Fruit fly (Drosophila melanogaster) whole organism, embryonic: ENCODE measurements around the gene Gmppb.

Experiments
- Ada2b ChIP-seq: fragments of 200-800 bp; sonication (Bioruptor generic); IDR thresholded peaks from 2 replicates; pipeline ENCODE4 v1.3.6; 2022; ENCODE audit warnings: missing biosample characterization, missing genetic modification characterization
- Blimp-1 ChIP-seq: fragments of 200-800 bp; sonication (Bioruptor generic); optimal IDR thresholded peaks from 3 replicates; lab custom pipeline; 2018; ENCODE audit warnings: missing biosample characterization, missing genetic modification characterization, mild to moderate bottlenecking, moderate library complexity, missing genetic modification reagents
- CG10209 ChIP-seq: fragments of 200-800 bp; sonication (Bioruptor generic); optimal IDR thresholded peaks from 3 replicates; lab custom pipeline; 2017; ENCODE audit warnings: missing biosample characterization, mild to moderate bottlenecking, missing genetic modification characterization, missing genetic modification reagents
- CG1024 ChIP-seq: fragments of 200-800 bp; sonication (Bioruptor generic); IDR thresholded peaks from 2 replicates; pipeline ENCODE4 v1.3.6; 2022; ENCODE audit warnings: missing biosample characterization, missing genetic modification characterization
- CG10431 ChIP-seq: fragments of 200-800 bp; sonication (Bioruptor generic); optimal IDR thresholded peaks from 3 replicates; lab custom pipeline; 2018; ENCODE audit warnings: missing biosample characterization, mild to moderate bottlenecking, missing genetic modification characterization
- CG13123 ChIP-seq: fragments of 200-800 bp; sonication (Bioruptor generic); optimal IDR thresholded peaks from 2 replicates; lab custom pipeline; 2016; ENCODE audit warnings: missing biosample characterization, missing genetic modification characterization
- CG13296 ChIP-seq: fragments of 200-800 bp; sonication (Bioruptor generic); optimal IDR thresholded peaks from 3 replicates; lab custom pipeline; 2018; ENCODE audit warnings: missing biosample characterization, mild to moderate bottlenecking, missing genetic modification characterization
- CG13775 ChIP-seq: fragments of 200-800 bp; sonication (Bioruptor generic); optimal IDR thresholded peaks from 3 replicates; lab custom pipeline; 2017; ENCODE audit warnings: missing biosample characterization, mild to moderate bottlenecking, missing genetic modification characterization
- CG16813 ChIP-seq: fragments of 200-800 bp; sonication (Bioruptor generic); IDR thresholded peaks from 3 replicates; pipeline ENCODE4 v1.3.6; 2022; ENCODE audit warnings: missing biosample characterization, missing genetic modification characterization; ENCODE audit not compliant: partially characterized antibody
- CG17568 ChIP-seq: fragments of 200-800 bp; sonication (Bioruptor generic); optimal IDR thresholded peaks from 2 replicates; lab custom pipeline; 2018; ENCODE audit warnings: missing biosample characterization, mild to moderate bottlenecking, missing genetic modification characterization, moderate library complexity
- CG18599 ChIP-seq: fragments of 200-800 bp; sonication (Bioruptor generic); optimal IDR thresholded peaks from 3 replicates; lab custom pipeline; 2017; ENCODE audit warnings: missing biosample characterization, missing genetic modification characterization, mild to moderate bottlenecking, moderate library complexity, missing genetic modification reagents
- CG31224 ChIP-seq: fragments of 200-800 bp; sonication (Bioruptor generic); IDR thresholded peaks from 2 replicates; pipeline ENCODE4 v1.3.6; 2022; ENCODE audit warnings: missing biosample characterization, missing genetic modification characterization
- CG31365 ChIP-seq: fragments of 200-800 bp; sonication (Bioruptor generic); optimal IDR thresholded peaks from 2 replicates; lab custom pipeline; 2018; ENCODE audit warnings: missing biosample characterization, mild to moderate bottlenecking, missing genetic modification characterization
- CG31388 ChIP-seq: fragments of 200-800 bp; sonication (Bioruptor generic); optimal IDR thresholded peaks from 2 replicates; lab custom pipeline; 2016; ENCODE audit warnings: missing biosample characterization, missing genetic modification characterization
- CG31441 ChIP-seq: fragments of 200-800 bp; sonication (Bioruptor generic); IDR thresholded peaks from 2 replicates; pipeline ENCODE4 v1.3.6; 2022; ENCODE audit warnings: missing biosample characterization, missing genetic modification characterization
- CG3281 ChIP-seq: fragments of 200-800 bp; sonication (Bioruptor generic); optimal IDR thresholded peaks from 3 replicates; lab custom pipeline; 2017; ENCODE audit warnings: missing biosample characterization, mild to moderate bottlenecking, missing genetic modification characterization
- CG6654 ChIP-seq: fragments of 200-800 bp; sonication (Bioruptor generic); optimal IDR thresholded peaks from 2 replicates; lab custom pipeline; 2017; ENCODE audit warnings: missing biosample characterization, mild to moderate bottlenecking, missing genetic modification characterization
- CG6791 ChIP-seq: fragments of 200-800 bp; sonication (Bioruptor generic); IDR thresholded peaks from 3 replicates; pipeline ENCODE4 v1.3.6; 2022; ENCODE audit warnings: missing biosample characterization, missing genetic modification characterization; ENCODE audit not compliant: partially characterized antibody
- CG7963 ChIP-seq: fragments of 200-800 bp; sonication (Bioruptor generic); IDR thresholded peaks from 3 replicates; pipeline ENCODE4 v1.3.6; 2022; ENCODE audit warnings: missing biosample characterization, missing genetic modification characterization; ENCODE audit not compliant: partially characterized antibody
- CG8089 ChIP-seq: fragments of 200-800 bp; sonication (Bioruptor generic); optimal IDR thresholded peaks from 3 replicates; lab custom pipeline; 2016; ENCODE audit warnings: missing biosample characterization, missing genetic modification characterization
- CG8290 ChIP-seq, 3 experiments: fragments of 200-800 bp; sonication (Bioruptor generic); optimal IDR thresholded peaks; 2 replicates each; lab custom pipeline; 2016 to 2019; ENCODE audit warnings: missing biosample characterization in 3 of 3, missing genetic modification characterization in 3 of 3, mild to moderate bottlenecking in 2 of 3, moderate library complexity in 1 of 3
- CG9609 ChIP-seq: fragments of 200-800 bp; sonication (Bioruptor generic); optimal IDR thresholded peaks from 3 replicates; lab custom pipeline; 2016; ENCODE audit warnings: missing biosample characterization, missing genetic modification characterization
- D19B ChIP-seq: fragments of 200-800 bp; sonication (Bioruptor generic); optimal IDR thresholded peaks from 2 replicates; lab custom pipeline; 2017; ENCODE audit warnings: missing biosample characterization, mild to moderate bottlenecking, missing genetic modification characterization
- Hand ChIP-seq: fragments of 200-800 bp; sonication (Bioruptor generic); optimal IDR thresholded peaks from 2 replicates; lab custom pipeline; 2017; ENCODE audit warnings: mild to moderate bottlenecking, missing biosample characterization, missing genetic modification reagents, missing genetic modification characterization
- Hr51 ChIP-seq, 2 experiments: fragments of 200-800 bp; sonication (Bioruptor generic); optimal IDR thresholded peaks; 2 replicates in 1 of 2; 3 replicates in 1 of 2; lab custom pipeline; 2016 to 2018; ENCODE audit warnings: missing biosample characterization in 2 of 2, missing genetic modification characterization in 2 of 2, mild to moderate bottlenecking in 1 of 2, moderate library complexity in 1 of 2
- MESR4 ChIP-seq: fragments of 200-800 bp; sonication (Bioruptor generic); optimal IDR thresholded peaks from 2 replicates; lab custom pipeline; 2018; ENCODE audit warnings: missing biosample characterization, mild to moderate bottlenecking, missing genetic modification characterization, moderate library complexity
- Mes4 ChIP-seq: fragments of 200-800 bp; sonication (Bioruptor generic); optimal IDR thresholded peaks from 2 replicates; lab custom pipeline; 2016; ENCODE audit warnings: missing biosample characterization, missing genetic modification characterization
- Mrtf ChIP-seq: fragments of 200-800 bp; sonication (Bioruptor generic); IDR thresholded peaks from 3 replicates; pipeline ENCODE4 v1.3.6; 2022; ENCODE audit warnings: missing biosample characterization, missing genetic modification characterization
- Ssrp ChIP-seq: fragments of 200-800 bp; sonication (Bioruptor generic); optimal IDR thresholded peaks from 2 replicates; lab custom pipeline; 2018; ENCODE audit warnings: missing biosample characterization, mild to moderate bottlenecking, missing genetic modification characterization, moderate library complexity
- Trl ChIP-seq, 3 experiments: fragments of >200 bp in 2 of 3; fragments of 200-800 bp in 1 of 3; sonication (Bioruptor generic) in 1 of 3; optimal IDR thresholded peaks; 2 replicates in 1 of 3; 3 replicates in 2 of 3; lab custom pipeline; 2016 to 2017; ENCODE audit warnings: missing biosample characterization in 1 of 3, missing genetic modification characterization in 1 of 3
- al ChIP-seq: fragments of 200-800 bp; sonication (Bioruptor generic); IDR thresholded peaks from 2 replicates; pipeline ENCODE4 v1.3.6; 2022; ENCODE audit warnings: missing biosample characterization, missing genetic modification characterization
- amos ChIP-seq: fragments of 200-800 bp; sonication (Bioruptor generic); IDR thresholded peaks from 2 replicates; pipeline ENCODE4 v1.3.6; 2022; ENCODE audit warnings: missing biosample characterization, missing genetic modification characterization; ENCODE audit not compliant: partially characterized antibody
- ara ChIP-seq: fragments of 200-800 bp; sonication (Bioruptor generic); IDR thresholded peaks from 2 replicates; pipeline ENCODE4 v1.3.6; 2022; ENCODE audit warnings: missing biosample characterization, missing genetic modification characterization
- ash1 ChIP-seq: fragments of 200-800 bp; sonication (Bioruptor generic); optimal IDR thresholded peaks from 2 replicates; lab custom pipeline; 2018; ENCODE audit warnings: missing biosample characterization, mild to moderate bottlenecking, missing genetic modification characterization
- chn ChIP-seq: fragments of 200-800 bp; sonication (Bioruptor generic); optimal IDR thresholded peaks from 2 replicates; lab custom pipeline; 2016; ENCODE audit warnings: missing biosample characterization, missing genetic modification characterization
- esg ChIP-seq: fragments of 200-800 bp; sonication (Bioruptor generic); conservative IDR thresholded peaks from 2 replicates; pipeline ENCODE4 v1.3.6; 2022; ENCODE audit warnings: missing biosample characterization, missing genetic modification characterization
- fd3F ChIP-seq: fragments of 200-800 bp; sonication (Bioruptor generic); optimal IDR thresholded peaks from 2 replicates; lab custom pipeline; 2018; ENCODE audit warnings: missing biosample characterization, mild to moderate bottlenecking, missing genetic modification characterization, moderate library complexity
- ind ChIP-seq: fragments of 200-800 bp; sonication (Bioruptor generic); optimal IDR thresholded peaks from 3 replicates; lab custom pipeline; 2016; ENCODE audit warnings: missing biosample characterization, missing genetic modification characterization
- lola ChIP-seq, 3 experiments: fragments of >200 bp in 2 of 3; fragments of 200-800 bp in 1 of 3; sonication (Bioruptor generic) in 1 of 3; optimal IDR thresholded peaks; 2 replicates each; lab custom pipeline; 2017 to 2019; ENCODE audit warnings: missing biosample characterization in 3 of 3, missing genetic modification characterization in 3 of 3, mild to moderate bottlenecking in 1 of 3, moderate library complexity in 1 of 3
- mam ChIP-seq: fragments of 200-800 bp; sonication (Bioruptor generic); optimal IDR thresholded peaks from 3 replicates; lab custom pipeline; 2016; ENCODE audit warnings: missing biosample characterization, missing genetic modification characterization
- otp ChIP-seq: fragments of 200-800 bp; sonication (Bioruptor generic); IDR thresholded peaks from 3 replicates; pipeline ENCODE4, ENCODE4 v1.3.6; 2022; ENCODE audit warnings: missing biosample characterization, missing genetic modification characterization
- pzg ChIP-seq: fragments of 200-800 bp; sonication (Bioruptor generic); optimal IDR thresholded peaks from 3 replicates; lab custom pipeline; 2018; ENCODE audit warnings: missing biosample characterization, mild to moderate bottlenecking, missing genetic modification characterization, moderate library complexity
- sd ChIP-seq: fragments of 200-800 bp; sonication (Bioruptor generic); optimal IDR thresholded peaks from 3 replicates; lab custom pipeline; 2018; ENCODE audit warnings: missing biosample characterization, mild to moderate bottlenecking, missing genetic modification characterization, moderate library complexity
- sens-2 ChIP-seq: fragments of 200-800 bp; sonication (Bioruptor generic); IDR thresholded peaks from 2 replicates; pipeline ENCODE4 v1.3.6; 2022; ENCODE audit warnings: missing biosample characterization, missing genetic modification characterization
- ssp ChIP-seq: fragments of 200-800 bp; sonication (Bioruptor generic); IDR thresholded peaks from 2 replicates; pipeline ENCODE4 v1.3.6; 2022; ENCODE audit warnings: missing biosample characterization, missing genetic modification characterization
- unc-4 ChIP-seq: fragments of 200-800 bp; sonication (Bioruptor generic); IDR thresholded peaks from 2 replicates; pipeline ENCODE4 v1.3.6; 2022; ENCODE audit warnings: missing biosample characterization, missing genetic modification characterization; ENCODE audit not compliant: partially characterized antibody

Gmppb gene

dm6 chr3R:4804828-4805707, 6.2 kb upstream of the Gmppb start (continued):
- TF ChIP-seq CG1024, result peak; percentile 13; the same call in 1 of the 2 replicates
- TF ChIP-seq sd (tag; lab: Kevin White, UChicago), result peak; percentile 2
- no peak; the same call in 1 of the 2 replicates for TF ChIP-seq al
- peak; percentile 34; the same call in 1 of the 3 replicates for TF ChIP-seq otp (GFP tag; lab: Robert Waterston, UW)
- peak; percentile 38 for TF ChIP-seq Hand (GFP tag; lab: Kevin White, UChicago)
- peak; percentile 28 for TF ChIP-seq CG17568
- no peak for TF ChIP-seq CG7963 (GFP tag; lab: Robert Waterston, UW)
- no peak for TF ChIP-seq CG31388 (GFP tag; lab: Kevin White, UChicago)
- no peak for TF ChIP-seq CG9609 (GFP tag; lab: Kevin White, UChicago)
- TF ChIP-seq sens-2 (GFP tag; lab: Robert Waterston, UW), result no peak
- peak; percentile 44; the same call in 1 of the 2 replicates for TF ChIP-seq ara (GFP tag; lab: Robert Waterston, UW)
- peak; percentile 15 for TF ChIP-seq D19B (GFP tag; lab: Kevin White, UChicago)
- TF ChIP-seq pzg, result no peak
- TF ChIP-seq CG6654, result peak; percentile 25
- peak; percentile 26; the same call in 1 of the 2 replicates for TF ChIP-seq esg (GFP tag; lab: Robert Waterston, UW)
- TF ChIP-seq CG13775, result peak; percentile 32
- TF ChIP-seq MESR4, result no peak
- TF ChIP-seq CG31224, result no peak; the same call in none of the 2 replicates
- peak; percentile 72 for TF ChIP-seq CG10209
- TF ChIP-seq CG8290 (GFP tag; optimal IDR thresholded peaks at IDR 0.05; lab: Kevin White, UChicago), result no peak
- peak in 1 of 2 experiments; percentile 33 for TF ChIP-seq CG8290 (tag; optimal IDR thresholded peaks at IDR 0.05; lab: Kevin White, UChicago)
- peak; percentile 85 for TF ChIP-seq CG31441
- TF ChIP-seq Blimp-1 (GFP tag; lab: Kevin White, UChicago), result peak; percentile 77
- peak; percentile 54 for TF ChIP-seq chn (GFP tag; lab: Kevin White, UChicago)
- peak; percentile 82 for TF ChIP-seq Ssrp
- peak; percentile 51 for TF ChIP-seq CG3281 (GFP tag; lab: Kevin White, UChicago)
- TF ChIP-seq Mes4, result peak; percentile 13
- TF ChIP-seq CG8089, result no peak
- no peak for TF ChIP-seq CG13123 (GFP tag; lab: Kevin White, UChicago)
- TF ChIP-seq Trl (optimal IDR thresholded peaks at IDR 0.05; lab: Kevin White, UChicago), result no peak
- no peak for TF ChIP-seq Trl (GFP tag; optimal IDR thresholded peaks at IDR 0.05; lab: Kevin White, UChicago)
- peak; percentile 1 to 88 for TF ChIP-seq Hr51 (GFP tag; optimal IDR thresholded peaks at IDR 0.05; lab: Kevin White, UChicago)
- peak; percentile 63 for TF ChIP-seq CG13296 (GFP tag; lab: Kevin White, UChicago)
- peak; percentile 72; the same call in 2 of the 3 replicates for TF ChIP-seq CG6791
- no peak for TF ChIP-seq ash1 (GFP tag; lab: Kevin White, UChicago)
- TF ChIP-seq CG10431 (GFP tag; lab: Kevin White, UChicago), result peak; percentile 43
- peak; percentile 66 for TF ChIP-seq Ada2b (GFP tag; lab: Robert Waterston, UW)
- TF ChIP-seq ind (GFP tag; lab: Kevin White, UChicago), result peak; percentile 37
- TF ChIP-seq ssp (GFP tag; lab: Robert Waterston, UW), result no peak
- no peak for TF ChIP-seq amos (GFP tag; lab: Robert Waterston, UW)
- TF ChIP-seq CG16813 (GFP tag; lab: Robert Waterston, UW), result no peak
- peak; percentile 57 for TF ChIP-seq fd3F (GFP tag; lab: Kevin White, UChicago)
- TF ChIP-seq CG18599 (GFP tag; lab: Kevin White, UChicago), result peak; percentile 71
- TF ChIP-seq lola (GFP tag; optimal IDR thresholded peaks at IDR 0.05; lab: Kevin White, UChicago), result peak in 2 of 3 experiments; percentile 45 to 68
- peak; percentile 33; the same call in 1 of the 3 replicates for TF ChIP-seq Mrtf
- no peak for TF ChIP-seq CG31365 (tag; lab: Kevin White, UChicago)
- no peak for TF ChIP-seq unc-4 (GFP tag; lab: Robert Waterston, UW)
- TF ChIP-seq mam (GFP tag; lab: Kevin White, UChicago), result no peak
